Worm (Caenorhabditis elegans) whole organism, late embryonic: Measurements from ENCODE around the gene grd-14.
"Not testable (repeated sequence)": the region's sequence is repeated elsewhere in the genome, so short reads cannot be mapped to it uniquely, and the experiment has no call there.

Experiments used
- ama-1 ChIP-seq: fragments of 150-350 bp; optimal IDR thresholded peaks from 2 replicates; lab custom pipeline; 2014
- ceh-14 ChIP-seq: sonication (generic microtip); optimal IDR thresholded peaks from 2 replicates; lab custom pipeline; 2016; ENCODE audit warnings: missing genotype, missing genetic modification characterization, missing compliant biosample characterization
- che-1 ChIP-seq: sonication (generic microtip); optimal IDR thresholded peaks from 2 replicates; lab custom pipeline; 2016; ENCODE audit warnings: mild to moderate bottlenecking, missing genetic modification characterization, missing compliant biosample characterization
- dmd-4 ChIP-seq: sonication (generic microtip); optimal IDR thresholded peaks from 2 replicates; lab custom pipeline; 2016; ENCODE audit warnings: borderline replicate concordance, missing genetic modification characterization, missing compliant biosample characterization
- elt-2 ChIP-seq: sonication (generic microtip); optimal IDR thresholded peaks from 2 replicates; lab custom pipeline; 2016; ENCODE audit warnings: missing genetic modification reagents, missing genetic modification characterization, missing compliant biosample characterization
- fax-1 ChIP-seq: sonication (generic microtip); optimal IDR thresholded peaks from 2 replicates; lab custom pipeline; 2016; ENCODE audit warnings: missing genotype, missing genetic modification characterization, missing compliant biosample characterization
- fkh-10 ChIP-seq: fragments of 150-350 bp; optimal IDR thresholded peaks from 2 replicates; lab custom pipeline; 2014; ENCODE audit warnings: missing biosample characterization, missing genetic modification reagents, missing genetic modification characterization
- nhr-232 ChIP-seq: sonication (generic microtip); optimal IDR thresholded peaks from 2 replicates; lab custom pipeline; 2016; ENCODE audit warnings: missing genetic modification characterization, missing compliant biosample characterization
- odd-2 ChIP-seq: sonication (generic microtip); optimal IDR thresholded peaks from 2 replicates; lab custom pipeline; 2017; ENCODE audit warnings: antibody characterized with exemption, mild to moderate bottlenecking, missing genetic modification characterization, missing compliant biosample characterization
- pha-4 ChIP-seq: fragments of 150-350 bp; optimal IDR thresholded peaks from 2 replicates; lab custom pipeline; 2018; ENCODE audit warnings: missing biosample characterization, missing genetic modification reagents, missing genetic modification characterization
- rnt-1 ChIP-seq: sonication (generic microtip); optimal IDR thresholded peaks from 2 replicates; lab custom pipeline; 2016; ENCODE audit warnings: missing genetic modification characterization, missing compliant biosample characterization
- sox-4 ChIP-seq: sonication (generic microtip); optimal IDR thresholded peaks from 2 replicates; lab custom pipeline; 2017; ENCODE audit warnings: mild to moderate bottlenecking, missing genetic modification characterization, inconsistent platforms, missing compliant biosample characterization
- tbx-2 ChIP-seq: sonication (generic microtip); optimal IDR thresholded peaks from 2 replicates; lab custom pipeline; 2016; ENCODE audit warnings: missing genetic modification characterization, missing compliant biosample characterization

DNA sequence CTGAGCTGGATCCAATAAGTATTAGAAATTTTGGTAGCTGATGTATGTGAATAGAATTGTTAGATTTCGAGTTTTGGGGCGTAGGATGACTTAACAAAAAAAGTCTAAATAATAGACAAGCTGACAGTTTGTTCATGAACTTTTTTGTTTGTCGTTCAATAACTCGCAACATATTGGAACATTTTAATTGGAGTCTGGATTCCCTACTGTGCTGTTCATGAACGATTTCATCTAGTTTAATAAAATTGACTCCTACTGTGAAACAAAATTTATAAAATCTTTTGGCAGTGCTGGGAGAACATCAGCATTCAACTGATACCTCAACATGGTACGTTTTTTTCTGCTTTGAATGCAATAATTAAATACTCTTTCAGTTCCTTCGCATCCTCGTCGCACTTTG is 41.7 kb downstream of the grd-14 start, which contains the start of gene nspc-7:
- not testable (repeated sequence) for TF ChIP-seq ama-1 (lab: Kevin White, UChicago); rnt-1; fkh-10; che-1; dmd-4 (tag; lab: Kevin White, UChicago); pha-4 (tag; lab: Kevin White, UChicago); fax-1 (tag; lab: Kevin White, UChicago); elt-2 (tag; lab: Kevin White, UChicago); sox-4 (tag; lab: Kevin White, UChicago); nhr-232 (tag; lab: Kevin White, UChicago); odd-2 (tag; lab: Kevin White, UChicago); tbx-2 (tag; lab: Kevin White, UChicago); ceh-14 (tag; lab: Kevin White, UChicago)
